Fruit fly (Drosophila melanogaster): ENCODE measurements around the gene CG34308.

- TF ChIP-seq Ada2b (GFP tag; IDR thresholded peaks at IDR 0.05) (no peak), CG15696 (tag; optimal IDR thresholded peaks at IDR 0.05) (no peak), CG17612 (GFP tag; IDR thresholded peaks at IDR 0.05) (no peak), Lhr (GFP tag; optimal IDR thresholded peaks at IDR 0.05) (no peak), hkb (optimal IDR thresholded peaks at IDR 0.05) (no peak), hkb (GFP tag; IDR thresholded peaks at IDR 0.05) (no peak), pho (GFP tag; optimal IDR thresholded peaks at IDR 0.05) (no peak), BtbVII (GFP tag; optimal IDR thresholded peaks at IDR 0.05) (no peak), dan (GFP tag; IDR thresholded peaks at IDR 0.05) (no peak), Fer3 (tag; optimal IDR thresholded peaks at IDR 0.05) (no peak)
Observed at dm6 chr3R:13043857-13044256, 45.2 kb upstream of the CG34308 start, which contains the start of gene CG45122.

Measured in whole organism, embryonic.